Worm (Caenorhabditis elegans) whole organism, late embryonic: ENCODE measurements around the gene islo-1.

Experiments used
- C08G9.2 ChIP-seq: sonication (generic microtip); optimal IDR thresholded peaks from 2 replicates; lab custom pipeline; 2016; ENCODE audit warnings: mild to moderate bottlenecking, missing genetic modification characterization, moderate library complexity, missing compliant biosample characterization
- C38D4.7 ChIP-seq: fragments of 200-800 bp; sonication (Bioruptor generic); optimal IDR thresholded peaks from 2 replicates; lab custom pipeline; 2018; ENCODE audit warnings: mild to moderate bottlenecking, missing genetic modification characterization, moderate library complexity, missing compliant biosample characterization
- F13H6.1 ChIP-seq: sonication (generic microtip); optimal IDR thresholded peaks from 2 replicates; lab custom pipeline; 2016; ENCODE audit warnings: missing genetic modification characterization, missing compliant biosample characterization
- K02D7.2 ChIP-seq: sonication (generic microtip); optimal IDR thresholded peaks from 2 replicates; lab custom pipeline; 2017; ENCODE audit warnings: mild to moderate bottlenecking, missing genetic modification characterization, missing compliant biosample characterization
- K09A11.1 ChIP-seq: sonication (generic microtip); optimal IDR thresholded peaks from 2 replicates; lab custom pipeline; 2017; ENCODE audit warnings: antibody characterized with exemption, mild to moderate bottlenecking, missing genetic modification characterization, missing compliant biosample characterization; ENCODE audit not compliant: insufficient read depth
- ceh-18 ChIP-seq: sonication (generic microtip); optimal IDR thresholded peaks from 2 replicates; lab custom pipeline; 2016; ENCODE audit warnings: missing genetic modification characterization, missing compliant biosample characterization
- ceh-19 ChIP-seq: fragments of 200-800 bp; sonication (Bioruptor generic); optimal IDR thresholded peaks from 2 replicates; lab custom pipeline; 2018; ENCODE audit warnings: mild to moderate bottlenecking, missing genetic modification characterization, missing compliant biosample characterization
- ceh-24 ChIP-seq: sonication (generic microtip); optimal IDR thresholded peaks from 2 replicates; lab custom pipeline; 2016; ENCODE audit warnings: mild to moderate bottlenecking, missing genetic modification characterization, missing compliant biosample characterization
- ceh-30 ChIP-seq: fragments of 150-350 bp; optimal IDR thresholded peaks from 2 replicates; lab custom pipeline; 2014; ENCODE audit warnings: missing biosample characterization, missing genetic modification characterization
- ceh-48 ChIP-seq: sonication (generic microtip); optimal IDR thresholded peaks from 2 replicates; lab custom pipeline; 2016; ENCODE audit warnings: missing genetic modification characterization, inconsistent platforms, missing compliant biosample characterization
- ceh-9 ChIP-seq: sonication (generic microtip); optimal IDR thresholded peaks from 2 replicates; lab custom pipeline; 2016; ENCODE audit warnings: mild to moderate bottlenecking, missing genetic modification characterization, inconsistent platforms, missing compliant biosample characterization
- che-1 ChIP-seq: sonication (generic microtip); optimal IDR thresholded peaks from 2 replicates; lab custom pipeline; 2016; ENCODE audit warnings: mild to moderate bottlenecking, missing genetic modification characterization, missing compliant biosample characterization
- dmd-4 ChIP-seq: sonication (generic microtip); optimal IDR thresholded peaks from 2 replicates; lab custom pipeline; 2016; ENCODE audit warnings: borderline replicate concordance, missing genetic modification characterization, missing compliant biosample characterization
- dve-1 ChIP-seq: sonication (generic microtip); optimal IDR thresholded peaks from 2 replicates; lab custom pipeline; 2017; ENCODE audit warnings: antibody characterized with exemption, mild to moderate bottlenecking, missing genetic modification characterization, missing compliant biosample characterization
- elt-2 ChIP-seq: sonication (generic microtip); optimal IDR thresholded peaks from 2 replicates; lab custom pipeline; 2016; ENCODE audit warnings: missing genetic modification reagents, missing genetic modification characterization, missing compliant biosample characterization
- elt-4 ChIP-seq: sonication (generic microtip); optimal IDR thresholded peaks from 2 replicates; lab custom pipeline; 2016; ENCODE audit warnings: missing genetic modification characterization, missing compliant biosample characterization
- ets-4 ChIP-seq: sonication (generic microtip); optimal IDR thresholded peaks from 2 replicates; lab custom pipeline; 2016; ENCODE audit warnings: missing genetic modification characterization, missing compliant biosample characterization
- fax-1 ChIP-seq: sonication (generic microtip); optimal IDR thresholded peaks from 2 replicates; lab custom pipeline; 2016; ENCODE audit warnings: missing genotype, missing genetic modification characterization, missing compliant biosample characterization
- gmeb-2 ChIP-seq: sonication (generic microtip); optimal IDR thresholded peaks from 2 replicates; lab custom pipeline; 2016; ENCODE audit warnings: missing genetic modification characterization, inconsistent platforms, missing compliant biosample characterization
- hlh-6 ChIP-seq: sonication (generic microtip); optimal IDR thresholded peaks from 2 replicates; lab custom pipeline; 2016; ENCODE audit warnings: missing genotype, missing genetic modification characterization, missing compliant biosample characterization
- nfya-1 ChIP-seq: sonication (generic microtip); optimal IDR thresholded peaks from 2 replicates; lab custom pipeline; 2017; ENCODE audit warnings: missing genetic modification characterization, mild to moderate bottlenecking, missing compliant biosample characterization, antibody characterized with exemption, moderate library complexity
- nhr-11 ChIP-seq: fragments of 150-350 bp; optimal IDR thresholded peaks from 2 replicates; lab custom pipeline; 2014; ENCODE audit warnings: missing biosample characterization, missing genetic modification characterization
- odd-2 ChIP-seq: sonication (generic microtip); optimal IDR thresholded peaks from 2 replicates; lab custom pipeline; 2017; ENCODE audit warnings: antibody characterized with exemption, mild to moderate bottlenecking, missing genetic modification characterization, missing compliant biosample characterization
- pag-3 ChIP-seq: sonication (generic microtip); optimal IDR thresholded peaks from 2 replicates; lab custom pipeline; 2016; ENCODE audit warnings: missing compliant biosample characterization, missing genetic modification characterization, borderline replicate concordance
- pat-9 ChIP-seq: fragments of 200-800 bp; sonication (Bioruptor generic); optimal IDR thresholded peaks from 2 replicates; lab custom pipeline; 2018; ENCODE audit warnings: mild to moderate bottlenecking, missing genetic modification characterization, moderate library complexity, missing compliant biosample characterization
- pax-1 ChIP-seq: fragments of 150-350 bp; optimal IDR thresholded peaks from 2 replicates; lab custom pipeline; 2014; ENCODE audit warnings: missing biosample characterization, missing genetic modification characterization
- pha-2 ChIP-seq: sonication (generic microtip); optimal IDR thresholded peaks from 2 replicates; lab custom pipeline; 2017; ENCODE audit warnings: mild to moderate bottlenecking, missing genetic modification characterization, missing compliant biosample characterization
- pqm-1 ChIP-seq: sonication (generic microtip); optimal IDR thresholded peaks from 2 replicates; lab custom pipeline; 2016; ENCODE audit warnings: missing genetic modification characterization, missing compliant biosample characterization
- pros-1 ChIP-seq: fragments of 150-350 bp; optimal IDR thresholded peaks from 2 replicates; lab custom pipeline; 2014; ENCODE audit warnings: missing biosample characterization, missing genetic modification reagents, missing genetic modification characterization
- ref-2 ChIP-seq: sonication (generic microtip); optimal IDR thresholded peaks from 2 replicates; lab custom pipeline; 2016; ENCODE audit warnings: missing genetic modification characterization, missing compliant biosample characterization
- sox-2 ChIP-seq: fragments of 200-800 bp; sonication (Bioruptor generic); IDR thresholded peaks from 2 replicates; pipeline ENCODE4 v1.3.6; 2022; ENCODE audit warnings: missing genetic modification reagents, missing genetic modification characterization, missing compliant biosample characterization
- sox-4 ChIP-seq: sonication (generic microtip); optimal IDR thresholded peaks from 2 replicates; lab custom pipeline; 2017; ENCODE audit warnings: mild to moderate bottlenecking, missing genetic modification characterization, inconsistent platforms, missing compliant biosample characterization
- tbx-2 ChIP-seq: sonication (generic microtip); optimal IDR thresholded peaks from 2 replicates; lab custom pipeline; 2016; ENCODE audit warnings: missing genetic modification characterization, missing compliant biosample characterization
- ttx-3 ChIP-seq: sonication (generic microtip); optimal IDR thresholded peaks from 2 replicates; lab custom pipeline; 2016; ENCODE audit warnings: missing genetic modification reagents, missing genetic modification characterization, missing compliant biosample characterization
- unc-3 ChIP-seq, 2 experiments: fragments of 200-800 bp in 1 of 2; sonication (Bioruptor generic) in 1 of 2; sonication (generic microtip) in 1 of 2; conservative IDR thresholded peaks in 1 of 2; optimal IDR thresholded peaks in 1 of 2; 2 replicates each; pipeline versions ENCODE4 v1.3.6 to Lab custom; 2016 to 2022; ENCODE audit warnings: missing compliant biosample characterization in 2 of 2, missing genetic modification characterization in 2 of 2, missing genetic modification reagents in 1 of 2
- zip-5 ChIP-seq: sonication (generic microtip); optimal IDR thresholded peaks from 2 replicates; lab custom pipeline; 2016; ENCODE audit warnings: missing genetic modification characterization, missing compliant biosample characterization
- ztf-16 ChIP-seq: sonication (generic microtip); optimal IDR thresholded peaks from 2 replicates; lab custom pipeline; 2017; ENCODE audit warnings: missing genetic modification characterization, missing compliant biosample characterization

Gene islo-1

ce11 chrIV:8159087-8159486 lies 22.9 kb downstream of the islo-1 start, which contains the start of gene faah-1:
TSS of gene faah-1 (plus strand) at chrIV:8159387.
- no peak for TF ChIP-seq pha-2 (tag; lab: Kevin White, UChicago)
- no peak for TF ChIP-seq pat-9 (tag; lab: Kevin White, UChicago)
- TF ChIP-seq ets-4 (tag; lab: Kevin White, UChicago): no peak
- TF ChIP-seq elt-4: no peak
- no peak for TF ChIP-seq K02D7.2 (tag; lab: Kevin White, UChicago)
- no peak for TF ChIP-seq ceh-30 (tag; lab: Kevin White, UChicago)
- TF ChIP-seq gmeb-2 (tag; lab: Kevin White, UChicago): no peak
- TF ChIP-seq ceh-9 (tag; lab: Kevin White, UChicago): no peak
- TF ChIP-seq pag-3 (tag; lab: Kevin White, UChicago): no peak
- TF ChIP-seq ztf-16: no peak
- TF ChIP-seq ceh-24 (tag; lab: Kevin White, UChicago): no peak
- TF ChIP-seq pros-1 (tag; lab: Kevin White, UChicago): no peak
- no peak for TF ChIP-seq odd-2 (tag; lab: Kevin White, UChicago)
- TF ChIP-seq ttx-3 (tag; lab: Kevin White, UChicago): no peak
- no peak for TF ChIP-seq sox-2 (GFP tag; lab: Robert Waterston, UW)
- TF ChIP-seq, all 69 proteins: peak for 0

ce11 chrIV:8159995-8160394 lies 23.8 kb downstream of the islo-1 start:
- TF ChIP-seq ceh-48: no peak
- no peak for TF ChIP-seq sox-4 (tag; lab: Kevin White, UChicago)
- no peak for TF ChIP-seq nfya-1 (tag; lab: Kevin White, UChicago)
- TF ChIP-seq, all 69 proteins: peak for 0

- TF ChIP-seq K09A11.1 (tag; lab: Kevin White, UChicago): no peak
- no peak for TF ChIP-seq dve-1 (tag; lab: Kevin White, UChicago)
- TF ChIP-seq C38D4.7 (GFP tag; lab: Kevin White, UChicago): no peak
- TF ChIP-seq nhr-11 (tag; lab: Kevin White, UChicago): no peak
- TF ChIP-seq dmd-4 (tag; lab: Kevin White, UChicago): no peak
- TF ChIP-seq ceh-30 (tag; lab: Kevin White, UChicago): no peak
- no peak for TF ChIP-seq sox-4 (tag; lab: Kevin White, UChicago)
- no peak for TF ChIP-seq C08G9.2 (tag; lab: Kevin White, UChicago)
- TF ChIP-seq tbx-2 (tag; lab: Kevin White, UChicago): no peak
- no peak for TF ChIP-seq ceh-24 (tag; lab: Kevin White, UChicago)
- no peak for TF ChIP-seq ceh-18 (tag; lab: Kevin White, UChicago)
- no peak for TF ChIP-seq ttx-3 (tag; lab: Kevin White, UChicago)
- TF ChIP-seq unc-3 (GFP tag; conservative IDR thresholded peaks at IDR 0.05; lab: Robert Waterston, UW): no peak
- TF ChIP-seq unc-3 (tag; optimal IDR thresholded peaks at IDR 0.05; lab: Kevin White, UChicago): no peak
- TF ChIP-seq hlh-6 (tag; lab: Kevin White, UChicago): no peak
- TF ChIP-seq che-1: no peak
- TF ChIP-seq zip-5 (tag; lab: Kevin White, UChicago): no peak
- no peak for TF ChIP-seq ceh-19 (GFP tag; lab: Kevin White, UChicago)
- TF ChIP-seq fax-1 (tag; lab: Kevin White, UChicago): no peak
- TF ChIP-seq pax-1 (tag; lab: Kevin White, UChicago): no peak
Measured at ce11 chrIV:8161774-8162173, 25.6 kb downstream of the islo-1 start.

- peak; percentile 4 for TF ChIP-seq elt-2 (tag; lab: Kevin White, UChicago)
- no peak for TF ChIP-seq ref-2 (tag; lab: Kevin White, UChicago)
- TF ChIP-seq hlh-6 (tag; lab: Kevin White, UChicago): no peak
- no peak for TF ChIP-seq F13H6.1
- no peak for TF ChIP-seq pqm-1 (tag; lab: Kevin White, UChicago)
- no peak for TF ChIP-seq nfya-1 (tag; lab: Kevin White, UChicago)
Measured at ce11 chrIV:8163687-8164086, 27.5 kb downstream of the islo-1 start, which contains the start of gene clec-51. TSS of gene clec-51 (minus strand) at chrIV:8163800.
